Fruit fly (Drosophila melanogaster): ENCODE results near the gene Arglu1.

Gene Arglu1

DNA sequence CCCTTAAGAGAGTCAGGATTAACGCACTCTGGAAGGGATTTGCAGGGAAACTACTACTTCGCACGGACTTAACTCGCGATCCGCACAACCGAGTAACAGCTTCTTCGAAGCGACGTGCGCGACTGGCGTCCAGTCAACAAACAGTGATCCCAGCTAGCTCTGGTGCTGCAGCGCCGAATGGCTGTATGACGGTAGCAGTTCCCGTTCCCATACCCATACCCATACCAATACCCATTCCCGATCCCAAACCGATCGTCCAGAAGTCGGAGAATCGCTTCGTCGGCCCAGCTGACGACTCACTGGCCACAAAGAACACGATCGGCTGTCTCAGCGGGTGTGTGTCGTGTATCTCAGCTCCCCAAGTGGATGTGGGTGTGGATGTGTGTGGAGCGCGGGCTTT is 9.3 kb upstream of the Arglu1 start, which contains the start of gene CG5853 (continued):
- TF ChIP-seq fkh (GFP tag; optimal IDR thresholded peaks at IDR 0.05) (peak; percentile 18), net (GFP tag; optimal IDR thresholded peaks at IDR 0.05) (peak; percentile 50), esn (GFP tag; optimal IDR thresholded peaks at IDR 0.05) (peak; percentile 5), CG3032 (tag; optimal IDR thresholded peaks at IDR 0.05) (peak; percentile 3), CG6163 (GFP tag; IDR thresholded peaks at IDR 0.05) (peak; percentile 73), cyc (GFP tag; optimal IDR thresholded peaks at IDR 0.05) (no peak), Gug (GFP tag; IDR thresholded peaks at IDR 0.05) (no peak), fd59A (GFP tag; optimal IDR thresholded peaks at IDR 0.05) (no peak), Hr4 (GFP tag; optimal IDR thresholded peaks at IDR 0.05) (no peak), Blimp-1 (GFP tag; optimal IDR thresholded peaks at IDR 0.05) (no peak), spab (GFP tag; optimal IDR thresholded peaks at IDR 0.05) (no peak), fd85E (GFP tag; optimal IDR thresholded peaks at IDR 0.05) (peak; percentile 16), CG11762 (GFP tag; optimal IDR thresholded peaks at IDR 0.05; ENCODE audit: insufficient read depth) (no peak), CG8319 (GFP tag; optimal IDR thresholded peaks at IDR 0.05) (no peak), CG3919 (GFP tag; optimal IDR thresholded peaks at IDR 0.05) (peak; percentile 46), CG6276 (GFP tag; optimal IDR thresholded peaks at IDR 0.05) (no peak), eg (GFP tag; IDR thresholded peaks at IDR 0.05) (peak; percentile 68; the same call in 2 of the 3 replicates), OdsH (GFP tag; optimal IDR thresholded peaks at IDR 0.05) (no peak), CG34406 (GFP tag; optimal IDR thresholded peaks at IDR 0.05) (no peak), Eip93F (GFP tag; optimal IDR thresholded peaks at IDR 0.05) (no peak), CG11294 (GFP tag; IDR thresholded peaks at IDR 0.05) (no peak), dsx (GFP tag; optimal IDR thresholded peaks at IDR 0.05; ENCODE audit: poor library complexity, severe bottlenecking) (peak; percentile 63), svp (GFP tag) (peak; percentile 89), CG6808 (GFP tag; optimal IDR thresholded peaks at IDR 0.05) (peak; percentile 10), lz (GFP tag; optimal IDR thresholded peaks at IDR 0.05) (no peak), Sox14 (GFP tag; optimal IDR thresholded peaks at IDR 0.05) (peak; percentile 76), Eip78C (GFP tag) (no peak), CG31627 (GFP tag; optimal IDR thresholded peaks at IDR 0.05) (no peak), Lpt (GFP tag; optimal IDR thresholded peaks at IDR 0.05) (peak; percentile 8), CG6792 (GFP tag; optimal IDR thresholded peaks at IDR 0.05) (peak; percentile 5), dac (GFP tag; optimal IDR thresholded peaks at IDR 0.05) (no peak)

DNA sequence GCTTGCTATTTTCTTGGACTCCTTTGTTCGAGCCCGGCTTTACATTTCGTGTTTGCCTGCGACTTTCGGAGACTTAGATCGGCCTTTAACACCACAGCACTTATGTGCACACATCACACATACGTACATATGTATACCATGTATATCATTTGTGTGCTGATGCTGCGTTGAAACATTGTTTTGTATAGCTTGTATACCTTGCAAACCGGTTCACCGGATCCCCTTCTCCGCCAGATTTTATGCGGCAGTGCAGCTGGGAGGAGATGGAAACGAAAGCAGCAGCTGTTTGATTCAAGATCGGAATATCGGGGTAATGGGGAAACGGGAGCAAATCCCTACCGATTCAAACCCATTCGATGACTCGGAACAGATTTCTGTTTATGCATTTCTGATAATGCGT is 8.1 kb upstream of the Arglu1 start:
- TF ChIP-seq CG6163 (GFP tag; IDR thresholded peaks at IDR 0.05) (0 out of 3 replicates have a peak, but pooled peaks have one; percentile 31), svp (GFP tag) (no peak), CG1621 (tag; optimal IDR thresholded peaks at IDR 0.05) (peak; percentile 8), ss (GFP tag; optimal IDR thresholded peaks at IDR 0.05) (no peak), Blimp-1 (GFP tag; optimal IDR thresholded peaks at IDR 0.05) (no peak), cyc (GFP tag; optimal IDR thresholded peaks at IDR 0.05) (no peak), fkh (GFP tag; optimal IDR thresholded peaks at IDR 0.05) (peak; percentile 27), CG6854 (GFP tag; optimal IDR thresholded peaks at IDR 0.05) (peak; percentile 8), dsx (GFP tag; optimal IDR thresholded peaks at IDR 0.05; ENCODE audit: poor library complexity, severe bottlenecking) (peak; percentile 95)

DNA sequence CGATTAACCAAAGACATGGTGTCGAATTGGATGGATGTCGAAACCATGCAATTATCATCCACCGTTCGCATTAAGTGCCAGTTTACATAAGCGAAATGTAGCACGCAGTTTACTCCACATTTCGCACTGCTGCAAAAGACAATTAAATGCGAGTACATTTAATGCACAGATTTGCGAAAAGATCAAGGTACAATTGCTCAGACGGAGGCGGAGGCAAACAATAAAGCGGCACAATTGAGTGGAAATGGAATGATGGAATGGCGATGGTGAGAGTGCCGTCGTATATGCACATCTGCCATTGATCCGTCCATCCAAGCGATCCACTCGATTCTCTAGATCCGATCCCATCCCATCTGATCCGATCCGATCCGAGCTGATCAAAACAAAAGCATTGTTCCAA is 7.2 kb upstream of the Arglu1 start:
- TF ChIP-seq CG8632 (GFP tag; optimal IDR thresholded peaks at IDR 0.05) (no peak), topi (GFP tag; optimal IDR thresholded peaks at IDR 0.05) (no peak), CG6808 (GFP tag; optimal IDR thresholded peaks at IDR 0.05) (peak; percentile 42), CG34406 (GFP tag; optimal IDR thresholded peaks at IDR 0.05) (no peak), CG11294 (GFP tag; IDR thresholded peaks at IDR 0.05) (no peak), Ets96B (tag; optimal IDR thresholded peaks at IDR 0.05) (no peak), svp (GFP tag) (peak; percentile 96), Met (GFP tag; optimal IDR thresholded peaks at IDR 0.05) (no peak), OdsH (GFP tag; optimal IDR thresholded peaks at IDR 0.05) (no peak), esn (GFP tag; optimal IDR thresholded peaks at IDR 0.05) (peak; percentile 2), CG9139 (GFP tag; optimal IDR thresholded peaks at IDR 0.05) (peak; percentile 49), CG6854 (GFP tag; optimal IDR thresholded peaks at IDR 0.05) (peak; percentile 33), CG11902 (GFP tag; optimal IDR thresholded peaks at IDR 0.05) (no peak), CG11762 (GFP tag; optimal IDR thresholded peaks at IDR 0.05; ENCODE audit: insufficient read depth) (no peak), spab (GFP tag; optimal IDR thresholded peaks at IDR 0.05) (no peak), net (GFP tag; optimal IDR thresholded peaks at IDR 0.05) (no peak), Gug (GFP tag; IDR thresholded peaks at IDR 0.05) (no peak), fd59A (GFP tag; optimal IDR thresholded peaks at IDR 0.05) (no peak), Sox15 (GFP tag; optimal IDR thresholded peaks at IDR 0.05) (no peak), vri (GFP tag; optimal IDR thresholded peaks at IDR 0.05) (no peak), CG1621 (tag; optimal IDR thresholded peaks at IDR 0.05) (peak; percentile 10), Eip78C (GFP tag) (peak; percentile 71), CG10669 (GFP tag; optimal IDR thresholded peaks at IDR 0.05) (peak; percentile 22), ss (GFP tag; optimal IDR thresholded peaks at IDR 0.05) (peak; percentile 59 to 75), dsx (GFP tag; optimal IDR thresholded peaks at IDR 0.05; ENCODE audit: poor library complexity, severe bottlenecking) (peak; percentile 3), Sox14 (GFP tag; optimal IDR thresholded peaks at IDR 0.05) (no peak), CG16779 (tag; optimal IDR thresholded peaks at IDR 0.05) (peak; percentile 14), CG3032 (tag; optimal IDR thresholded peaks at IDR 0.05) (no peak), CG7368 (GFP tag; optimal IDR thresholded peaks at IDR 0.05) (no peak)
